Worm (Caenorhabditis elegans) whole organism, young adult: ENCODE data around the gene C28C12.11.

ENCODE experiments used
- ama-1 ChIP-seq, 3 experiments: fragments of 150-350 bp in 1 of 3; sonication (generic microtip) in 2 of 3; optimal IDR thresholded peaks; 2 replicates each; lab custom pipeline; 2014 to 2018; ENCODE audit warnings: missing biosample characterization in 2 of 3, missing genetic modification characterization in 2 of 3, missing genetic modification reagents in 2 of 3
- ceh-91 ChIP-seq: fragments of 200-800 bp; sonication (Bioruptor generic); IDR thresholded peaks from 2 replicates; pipeline ENCODE4 v1.3.6; 2022; ENCODE audit warnings: missing genetic modification reagents, missing genetic modification characterization, missing compliant biosample characterization
- die-1 ChIP-seq: sonication (generic microtip); optimal IDR thresholded peaks from 2 replicates; lab custom pipeline; 2016; ENCODE audit warnings: missing genotype, mild to moderate bottlenecking, missing genetic modification characterization, missing compliant biosample characterization
- egl-18 ChIP-seq: fragments of 200-800 bp; sonication (Bioruptor generic); IDR thresholded peaks from 2 replicates; pipeline ENCODE4 v1.3.6; 2022; ENCODE audit warnings: missing genetic modification reagents, missing genetic modification characterization, missing compliant biosample characterization
- hsf-1 ChIP-seq: fragments of 200-800 bp; sonication (Bioruptor generic); IDR thresholded peaks from 2 replicates; pipeline ENCODE4 v1.3.6; 2022; ENCODE audit warnings: missing genetic modification reagents, missing genetic modification characterization, missing compliant biosample characterization
- nfya-1 ChIP-seq: sonication (generic microtip); optimal IDR thresholded peaks from 2 replicates; lab custom pipeline; 2017; ENCODE audit warnings: antibody characterized with exemption, missing compliant biosample characterization, missing genetic modification characterization, borderline replicate concordance; ENCODE audit not compliant: insufficient read depth
- nfyb-1 ChIP-seq: fragments of 200-800 bp; sonication (Bioruptor generic); IDR thresholded peaks from 2 replicates; pipeline ENCODE4 v1.3.6; 2022; ENCODE audit warnings: missing genetic modification reagents, missing genetic modification characterization, missing compliant biosample characterization
- pbrm-1 ChIP-seq: fragments of 200-800 bp; sonication (Bioruptor generic); IDR thresholded peaks from 2 replicates; pipeline ENCODE4 v1.3.6; 2022; ENCODE audit warnings: missing genetic modification reagents, missing genetic modification characterization, missing compliant biosample characterization
- pha-4 ChIP-seq: fragments of 150-350 bp; sonication (generic microtip); optimal IDR thresholded peaks from 2 replicates; lab custom pipeline; 2014; ENCODE audit warnings: missing biosample characterization, missing genetic modification reagents, missing genetic modification characterization
- snpc-1.1 ChIP-seq: sonication (generic microtip); optimal IDR thresholded peaks from 2 replicates; lab custom pipeline; 2017; ENCODE audit warnings: missing genetic modification characterization, mild to moderate bottlenecking, missing compliant biosample characterization, antibody characterized with exemption, moderate library complexity, missing genotype, missing genetic modification reagents; ENCODE audit not compliant: insufficient read depth
- tlf-1 ChIP-seq: fragments of 200-800 bp; sonication (Bioruptor generic); optimal IDR thresholded peaks from 2 replicates; lab custom pipeline; 2018; ENCODE audit warnings: mild to moderate bottlenecking, missing genetic modification characterization, missing compliant biosample characterization

- TF ChIP-seq hsf-1 (GFP tag; lab: Robert Waterston, UW) (no peak), pha-4 (tag; lab: Kevin White, UChicago) (no peak), pbrm-1 (no peak), ceh-91 (GFP tag; lab: Robert Waterston, UW) (no peak), die-1 (tag; lab: Kevin White, UChicago) (no peak), ama-1 (optimal IDR thresholded peaks at IDR 0.05; lab: Kevin White, UChicago) (no peak), ama-1 (GFP tag; optimal IDR thresholded peaks at IDR 0.05; lab: Kevin White, UChicago) (no peak), nfyb-1 (GFP tag; lab: Robert Waterston, UW) (no peak), tlf-1 (GFP tag; lab: Kevin White, UChicago) (no peak), egl-18 (GFP tag; lab: Robert Waterston, UW) (no peak), snpc-1.1 (tag; lab: Kevin White, UChicago) (no peak), nfya-1 (tag; lab: Kevin White, UChicago) (no peak)
Observed at ce11 chrIV:8519949-8520348, 46.1 kb downstream of the C28C12.11 start.
